Worm (Caenorhabditis elegans): Measurements from ENCODE around the gene EGAP5.1.

The EGAP5.1 gene

DNA sequence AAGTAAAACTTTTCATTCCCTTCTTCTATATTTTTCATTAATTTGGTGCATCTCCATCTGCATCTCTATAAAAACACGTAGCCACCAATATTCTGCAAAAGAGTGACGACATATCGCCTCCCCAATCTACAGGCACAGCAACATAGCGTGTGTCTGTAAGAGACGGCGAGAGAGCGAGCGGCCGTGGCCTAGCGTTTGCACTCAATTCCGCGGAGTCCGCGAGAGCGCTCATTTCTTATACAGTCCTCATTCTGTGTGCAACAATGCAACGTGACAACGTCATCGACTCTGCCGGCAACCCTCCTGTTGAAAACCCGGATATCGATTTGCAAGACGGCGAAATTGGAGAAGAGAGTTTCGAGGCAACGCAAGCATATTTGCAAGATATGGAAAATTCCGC, 42.7 kb downstream of the EGAP5.1 start, which contains the start of gene H28G03.2:
TSS of gene H28G03.2 (plus strand) at position 200 of the 400 bp plus-strand sequence.
- TF ChIP-seq unc-130 (GFP tag; optimal IDR thresholded peaks at IDR 0.05): no peak
- peak; percentile 59; the same call in 1 of the 2 replicates for TF ChIP-seq hmg-1.2 (GFP tag; IDR thresholded peaks at IDR 0.05)
- no peak for TF ChIP-seq C06A6.2 (GFP tag; conservative IDR thresholded peaks at IDR 0.05)
- no peak for TF ChIP-seq hlh-26 (GFP tag; conservative IDR thresholded peaks at IDR 0.05)
- TF ChIP-seq ceh-27 (GFP tag; optimal IDR thresholded peaks at IDR 0.05): peak; percentile 40
- TF ChIP-seq Y95B8A.8 (GFP tag; IDR thresholded peaks at IDR 0.05): no peak
- TF ChIP-seq attf-5 (GFP tag; optimal IDR thresholded peaks at IDR 0.05): peak; percentile 29
- TF ChIP-seq efl-1 (GFP tag; optimal IDR thresholded peaks at IDR 0.05): no peak
- no peak for TF ChIP-seq nfyb-1 (GFP tag; IDR thresholded peaks at IDR 0.05)
- no peak for TF ChIP-seq nhr-27 (tag; optimal IDR thresholded peaks at IDR 0.05)
- peak; percentile 39 for TF ChIP-seq nhr-80 (tag; optimal IDR thresholded peaks at IDR 0.05)
- no peak for TF ChIP-seq ekl-4 (GFP tag; IDR thresholded peaks at IDR 0.05)
- peak; percentile 82 for TF ChIP-seq zfh-2 (GFP tag; conservative IDR thresholded peaks at IDR 0.05)
- peak; percentile 52 for TF ChIP-seq dox-1 (GFP tag; IDR thresholded peaks at IDR 0.05)
- TF ChIP-seq nfya-2 (GFP tag; IDR thresholded peaks at IDR 0.05): no peak
- TF ChIP-seq ztf-3 (GFP tag; optimal IDR thresholded peaks at IDR 0.05): no peak
- no peak for TF ChIP-seq tbx-9 (tag; optimal IDR thresholded peaks at IDR 0.05; ENCODE audit: borderline replicate concordance)
- TF ChIP-seq ccch-3 (GFP tag; optimal IDR thresholded peaks at IDR 0.05): no peak

ce11 chrX:5207819-5208218, 45.0 kb downstream of the EGAP5.1 start:
- TF ChIP-seq C06A6.2 (GFP tag; conservative IDR thresholded peaks at IDR 0.05) (no peak), nhr-80 (tag; optimal IDR thresholded peaks at IDR 0.05) (peak; percentile 1)

DNA sequence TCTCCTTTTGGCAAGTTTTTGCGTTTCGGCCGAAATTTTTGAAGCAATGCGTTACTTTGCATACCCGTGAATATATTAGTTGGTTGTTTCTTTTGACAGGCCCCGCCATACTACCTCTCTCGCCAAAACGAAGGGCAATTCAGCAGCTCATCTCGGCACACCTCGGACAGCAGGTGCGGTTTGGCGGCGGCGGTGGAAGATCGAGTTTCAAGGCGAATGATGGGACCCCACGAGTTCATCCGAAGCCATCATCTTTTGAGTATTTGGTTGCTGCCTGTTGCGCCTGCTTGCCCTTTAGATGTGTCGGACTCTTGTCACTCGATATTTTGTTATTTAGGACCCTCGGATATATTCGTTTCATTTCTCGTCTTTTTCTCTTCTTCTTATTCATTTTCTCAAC, 45.5 kb downstream of the EGAP5.1 start:
- TF ChIP-seq chd-7 (tag; optimal IDR thresholded peaks at IDR 0.05) (peak; percentile 0), T07F8.4 (tag; optimal IDR thresholded peaks at IDR 0.05) (no peak), ets-4 (GFP tag; optimal IDR thresholded peaks at IDR 0.05) (no peak), snpc-3.4 (tag; optimal IDR thresholded peaks at IDR 0.05) (no peak), nfyb-1 (GFP tag; IDR thresholded peaks at IDR 0.05) (0 out of 2 replicates have a peak, but pooled peaks have one; percentile 11), zfh-2 (GFP tag; conservative IDR thresholded peaks at IDR 0.05) (peak; percentile 81)

DNA sequence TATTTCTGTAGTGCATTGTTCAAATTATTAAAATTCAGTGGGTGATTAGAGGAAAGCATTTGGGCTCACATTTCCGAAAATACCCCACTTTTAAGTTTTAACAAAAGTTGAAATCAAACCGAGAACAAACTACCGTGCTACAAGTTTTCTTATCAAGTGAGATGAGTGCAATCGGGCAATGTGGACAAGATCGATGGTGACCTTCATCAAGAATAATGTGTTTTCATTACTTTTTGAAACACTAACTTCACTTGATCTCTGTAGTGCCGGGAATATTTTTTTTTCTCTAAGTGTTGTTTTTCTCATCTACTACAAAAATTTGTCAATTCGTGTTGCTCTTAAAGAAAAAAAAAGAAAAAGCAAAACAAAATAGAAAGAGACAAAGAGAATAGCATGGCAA, 46.0 kb downstream of the EGAP5.1 start:
- no peak for TF ChIP-seq die-1 (tag; optimal IDR thresholded peaks at IDR 0.05)
- no peak for TF ChIP-seq lin-40 (tag; optimal IDR thresholded peaks at IDR 0.05)
- no peak for TF ChIP-seq rec-8 (tag; optimal IDR thresholded peaks at IDR 0.05)
- no peak for TF ChIP-seq nhr-179 (tag; optimal IDR thresholded peaks at IDR 0.05)
- no peak for TF ChIP-seq C06A6.2 (GFP tag; conservative IDR thresholded peaks at IDR 0.05)
- no peak for TF ChIP-seq snpc-1.3 (tag; optimal IDR thresholded peaks at IDR 0.05; ENCODE audit: insufficient read depth)
- no peak for TF ChIP-seq bed-1 (GFP tag; IDR thresholded peaks at IDR 0.05)
- TF ChIP-seq him-1 (tag; optimal IDR thresholded peaks at IDR 0.05): no peak
- no peak for TF ChIP-seq hmg-20 (GFP tag; IDR thresholded peaks at IDR 0.05)
- no peak for TF ChIP-seq ceh-27 (GFP tag; optimal IDR thresholded peaks at IDR 0.05)
- TF ChIP-seq repo-1 (tag; optimal IDR thresholded peaks at IDR 0.05): no peak
- TF ChIP-seq zim-3 (tag; optimal IDR thresholded peaks at IDR 0.05): no peak
- no peak for TF ChIP-seq ceh-58 (GFP tag; IDR thresholded peaks at IDR 0.05)
- TF ChIP-seq F23B12.7 (tag; optimal IDR thresholded peaks at IDR 0.05; ENCODE audit: insufficient read depth): no peak
- no peak for TF ChIP-seq akir-1 (GFP tag; optimal IDR thresholded peaks at IDR 0.05)
- no peak for TF ChIP-seq nhr-90 (tag; optimal IDR thresholded peaks at IDR 0.05)
- no peak for TF ChIP-seq ztf-6 (GFP tag; IDR thresholded peaks at IDR 0.05)
